Worm (Caenorhabditis elegans): ENCODE measurements around the gene C25F9.5.

The C25F9.5 gene

DNA sequence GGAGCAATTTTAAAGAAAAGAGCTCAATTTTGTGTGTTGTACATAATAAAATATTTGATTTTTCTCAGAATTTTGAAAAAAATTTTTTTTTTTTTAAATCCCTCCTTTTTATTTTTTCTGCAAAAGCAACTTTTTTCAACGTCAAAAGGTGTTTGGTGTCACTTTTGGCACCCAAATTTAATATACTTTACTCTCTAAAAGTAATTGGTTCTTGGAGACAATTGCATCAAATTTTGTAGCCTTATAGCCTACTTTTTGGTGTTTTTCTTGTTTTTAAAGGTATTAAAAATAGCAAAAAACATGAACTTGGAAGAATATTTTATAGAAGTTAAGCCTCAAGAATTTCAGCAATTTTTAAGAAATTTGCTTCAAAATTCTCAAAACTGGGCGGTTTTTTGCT, 29.7 kb downstream of the C25F9.5 start, which contains the start of gene srw-84:
TSS of gene srw-84 (plus strand) at position 301 of the 400 bp plus-strand sequence.
- no peak for TF ChIP-seq skn-1 (tag; optimal IDR thresholded peaks at IDR 0.05)
- no peak for TF ChIP-seq elt-2 (tag; optimal IDR thresholded peaks at IDR 0.05)
- TF ChIP-seq daf-12 (tag; optimal IDR thresholded peaks at IDR 0.05), result no peak
- TF ChIP-seq ztf-4 (tag; optimal IDR thresholded peaks at IDR 0.05), result no peak
- no peak for TF ChIP-seq ceh-82 (tag; optimal IDR thresholded peaks at IDR 0.05)
- no peak for TF ChIP-seq ztf-11 (tag; optimal IDR thresholded peaks at IDR 0.05)
- no peak for TF ChIP-seq snpc-4 (tag; optimal IDR thresholded peaks at IDR 0.05)
- TF ChIP-seq egl-5 (tag; optimal IDR thresholded peaks at IDR 0.05), result no peak
- no peak for TF ChIP-seq unc-62 (GFP tag; optimal IDR thresholded peaks at IDR 0.05)

DNA sequence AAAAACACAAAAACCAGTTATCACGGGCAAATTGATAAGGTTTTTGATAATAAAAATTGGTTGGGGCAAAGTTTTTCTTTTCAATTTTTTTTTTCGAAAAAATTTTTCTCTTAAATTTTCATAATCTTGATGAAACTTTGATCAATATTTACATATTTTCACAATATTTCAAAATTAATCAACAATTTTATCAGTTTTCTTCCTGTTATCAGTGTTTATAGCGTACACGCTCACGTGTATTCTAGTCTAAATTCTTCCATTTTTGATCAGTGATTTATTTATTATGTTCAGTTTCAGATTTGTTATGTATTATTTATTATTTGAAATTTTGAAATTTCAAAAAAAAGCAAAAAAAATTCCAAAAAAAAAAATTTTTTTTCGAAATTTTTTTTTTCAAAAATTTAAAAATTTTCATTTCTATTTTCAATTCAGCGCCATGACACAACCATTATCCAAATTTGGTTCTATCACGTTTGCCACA, 33.6 kb downstream of the C25F9.5 start, which contains the start of gene nceh-1:
TSS of gene nceh-1 (plus strand) at position 431 of the 481 bp plus-strand sequence.
- TF ChIP-seq nhr-28 (tag; optimal IDR thresholded peaks at IDR 0.05), result no peak
- TF ChIP-seq pqm-1 (tag; optimal IDR thresholded peaks at IDR 0.05), result peak; percentile 21
- peak; percentile 85 for TF ChIP-seq pha-4 (tag; optimal IDR thresholded peaks at IDR 0.05)
- TF ChIP-seq unc-39 (tag; optimal IDR thresholded peaks at IDR 0.05), result no peak
- TF ChIP-seq mdl-1 (tag; optimal IDR thresholded peaks at IDR 0.05), result no peak
- TF ChIP-seq jun-1 (tag; optimal IDR thresholded peaks at IDR 0.05), result no peak
- TF ChIP-seq elt-2 (tag; optimal IDR thresholded peaks at IDR 0.05), result peak; percentile 85
- TF ChIP-seq skn-1 (tag; optimal IDR thresholded peaks at IDR 0.05), result no peak
- TF ChIP-seq nhr-67 (tag; optimal IDR thresholded peaks at IDR 0.05), result no peak
- TF ChIP-seq ztf-4 (tag; optimal IDR thresholded peaks at IDR 0.05), result no peak
- no peak for TF ChIP-seq lin-39 (tag; optimal IDR thresholded peaks at IDR 0.05)
- TF ChIP-seq egl-5 (tag; optimal IDR thresholded peaks at IDR 0.05), result no peak
- no peak for TF ChIP-seq ceh-28 (tag; optimal IDR thresholded peaks at IDR 0.05)

DNA sequence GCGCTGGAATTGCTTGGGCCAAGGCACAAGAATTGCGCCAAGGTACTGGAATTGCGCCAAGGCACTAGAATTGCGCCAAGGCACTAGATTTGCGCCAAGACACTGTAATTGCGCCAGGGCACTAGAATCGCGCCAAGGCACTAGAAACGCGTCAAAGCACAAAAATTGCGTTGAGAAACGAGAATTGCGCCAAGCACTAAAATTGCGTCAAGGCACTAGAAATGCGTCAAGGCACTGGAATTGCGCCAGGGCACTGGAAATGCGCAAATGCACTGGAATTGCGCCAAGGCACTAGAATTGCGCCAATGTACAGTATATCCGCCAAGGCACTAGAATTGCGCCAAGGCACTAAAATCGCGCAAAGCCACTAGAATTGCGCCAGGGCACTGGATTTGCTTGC, 38.9 kb downstream of the C25F9.5 start:
- no peak for TF ChIP-seq aly-2 (tag; optimal IDR thresholded peaks at IDR 0.05)
- no peak for TF ChIP-seq snpc-4 (tag; optimal IDR thresholded peaks at IDR 0.05)
- no peak for TF ChIP-seq ztf-11 (tag; optimal IDR thresholded peaks at IDR 0.05)
- TF ChIP-seq fkh-10 (GFP tag; optimal IDR thresholded peaks at IDR 0.05), result no peak
- TF ChIP-seq daf-12 (tag; optimal IDR thresholded peaks at IDR 0.05), result no peak
- no peak for TF ChIP-seq nhr-237 (tag; optimal IDR thresholded peaks at IDR 0.05)
- TF ChIP-seq mdl-1 (tag; optimal IDR thresholded peaks at IDR 0.05), result no peak
- TF ChIP-seq nfya-1 (tag; optimal IDR thresholded peaks at IDR 0.05; ENCODE audit: insufficient read depth), result no peak
- TF ChIP-seq elt-2 (tag; optimal IDR thresholded peaks at IDR 0.05), result no peak
- TF ChIP-seq pha-4 (tag; optimal IDR thresholded peaks at IDR 0.05), result no peak
- TF ChIP-seq unc-39 (tag; optimal IDR thresholded peaks at IDR 0.05), result no peak
- no peak for TF ChIP-seq hmg-11 (tag; optimal IDR thresholded peaks at IDR 0.05)
- no peak for TF ChIP-seq fos-1 (tag; optimal IDR thresholded peaks at IDR 0.05)
- no peak for TF ChIP-seq nhr-43 (tag; optimal IDR thresholded peaks at IDR 0.05; ENCODE audit: poor library complexity, severe bottlenecking)
- TF ChIP-seq nhr-76 (tag; optimal IDR thresholded peaks at IDR 0.05), result no peak

DNA sequence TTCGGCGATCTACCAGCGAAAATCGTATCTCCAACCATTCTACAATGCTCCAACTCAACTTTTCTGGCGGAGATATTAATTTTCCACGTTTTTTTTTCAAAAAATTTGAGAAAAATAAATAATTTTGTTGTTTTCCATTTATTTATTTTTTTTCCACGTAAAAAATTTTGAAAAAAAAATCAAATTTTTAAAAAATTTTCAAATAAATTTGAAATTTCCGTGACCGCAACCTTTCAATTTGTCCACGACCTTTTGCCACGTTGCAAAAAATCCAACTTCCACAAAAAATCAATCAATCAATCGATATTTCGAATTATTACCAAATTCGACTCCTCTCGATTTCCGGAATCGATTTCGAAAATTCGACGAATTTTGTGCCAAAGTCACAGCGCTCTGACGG, 39.4 kb downstream of the C25F9.5 start, which contains the start of gene Y43F8A.2:
TSS of gene Y43F8A.2 (plus strand) at position 301 of the 400 bp plus-strand sequence.
- no peak for TF ChIP-seq fos-1 (tag; optimal IDR thresholded peaks at IDR 0.05)
- no peak for TF ChIP-seq nhr-12 (tag; optimal IDR thresholded peaks at IDR 0.05)
- TF ChIP-seq nhr-76 (tag; optimal IDR thresholded peaks at IDR 0.05), result no peak
- no peak for TF ChIP-seq ceh-9 (tag; optimal IDR thresholded peaks at IDR 0.05)
- no peak for TF ChIP-seq jun-1 (tag; optimal IDR thresholded peaks at IDR 0.05)
- TF ChIP-seq ceh-82 (tag; optimal IDR thresholded peaks at IDR 0.05), result no peak
- no peak for TF ChIP-seq ztf-11 (tag; optimal IDR thresholded peaks at IDR 0.05)
- no peak for TF ChIP-seq lin-39 (tag; optimal IDR thresholded peaks at IDR 0.05)
- no peak for TF ChIP-seq elt-1 (tag; optimal IDR thresholded peaks at IDR 0.05)
- TF ChIP-seq ztf-4 (tag; optimal IDR thresholded peaks at IDR 0.05), result no peak
- no peak for TF ChIP-seq pha-4 (tag; optimal IDR thresholded peaks at IDR 0.05)
- TF ChIP-seq eor-1 (tag; optimal IDR thresholded peaks at IDR 0.05), result no peak
- TF ChIP-seq nhr-23 (tag; optimal IDR thresholded peaks at IDR 0.05), result no peak
- TF ChIP-seq elt-3 (tag; optimal IDR thresholded peaks at IDR 0.05), result no peak

DNA sequence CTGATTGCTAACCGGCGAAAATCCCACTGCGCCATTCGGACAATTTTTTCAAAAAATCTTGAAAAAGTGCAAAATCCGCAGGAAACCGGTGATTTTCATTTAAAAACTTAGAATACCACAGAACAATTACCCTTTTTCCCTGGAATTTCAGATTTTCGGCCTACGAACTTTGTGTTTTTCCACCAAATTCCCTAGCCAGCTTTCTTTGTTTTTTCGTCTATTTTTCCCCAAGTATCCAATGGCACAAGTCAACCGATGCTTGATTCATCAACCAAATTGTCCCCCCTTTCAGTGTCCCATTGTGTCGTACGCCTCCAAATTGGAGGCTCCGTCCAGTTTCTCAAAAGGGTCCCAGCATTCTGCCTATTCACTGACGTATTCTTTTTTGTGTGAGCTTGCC, 40.5 kb downstream of the C25F9.5 start, which contains the start of gene Y43F8A.1:
TSS of gene Y43F8A.1 (plus strand) at position 301 of the 400 bp plus-strand sequence.
- TF ChIP-seq nhr-237 (tag; optimal IDR thresholded peaks at IDR 0.05), result no peak
- no peak for TF ChIP-seq sea-2 (GFP tag; optimal IDR thresholded peaks at IDR 0.05)
- TF ChIP-seq lsy-12 (tag; optimal IDR thresholded peaks at IDR 0.05), result no peak
- TF ChIP-seq lin-15B (tag; optimal IDR thresholded peaks at IDR 0.05), result no peak
- TF ChIP-seq ZK546.5 (tag; optimal IDR thresholded peaks at IDR 0.05), result no peak
- no peak for TF ChIP-seq R02D3.7 (tag; optimal IDR thresholded peaks at IDR 0.05)
- no peak for TF ChIP-seq egl-5 (tag; optimal IDR thresholded peaks at IDR 0.05)
- no peak for TF ChIP-seq tbx-2 (tag; optimal IDR thresholded peaks at IDR 0.05)
- TF ChIP-seq fkh-10 (GFP tag; optimal IDR thresholded peaks at IDR 0.05), result no peak
- no peak for TF ChIP-seq elt-1 (tag; optimal IDR thresholded peaks at IDR 0.05)
- no peak for TF ChIP-seq daf-12 (tag; optimal IDR thresholded peaks at IDR 0.05)
- TF ChIP-seq ztf-4 (tag; optimal IDR thresholded peaks at IDR 0.05), result no peak
- TF ChIP-seq ceh-82 (tag; optimal IDR thresholded peaks at IDR 0.05), result no peak
- TF ChIP-seq jun-1 (tag; optimal IDR thresholded peaks at IDR 0.05), result no peak
- no peak for TF ChIP-seq nhr-76 (tag; optimal IDR thresholded peaks at IDR 0.05)
- no peak for TF ChIP-seq mdl-1 (tag; optimal IDR thresholded peaks at IDR 0.05)
- TF ChIP-seq nhr-12 (tag; optimal IDR thresholded peaks at IDR 0.05), result no peak
- no peak for TF ChIP-seq nhr-67 (tag; optimal IDR thresholded peaks at IDR 0.05)
- no peak for TF ChIP-seq unc-62 (GFP tag; optimal IDR thresholded peaks at IDR 0.05)
- TF ChIP-seq nhr-77 (tag; optimal IDR thresholded peaks at IDR 0.05), result no peak
